Worm (Caenorhabditis elegans) whole organism, late embryonic: Measurements from ENCODE around the gene clec-121.

ENCODE experiments used
- ama-1 ChIP-seq: fragments of 150-350 bp; optimal IDR thresholded peaks from 2 replicates; lab custom pipeline; 2014
- ceh-45 ChIP-seq: fragments of 200-800 bp; sonication (Bioruptor generic); IDR thresholded peaks from 2 replicates; pipeline ENCODE4 v1.3.6; 2022; ENCODE audit warnings: missing genetic modification reagents, missing genetic modification characterization, missing compliant biosample characterization
- ceh-6 ChIP-seq: fragments of 200-800 bp; sonication (Bioruptor generic); optimal IDR thresholded peaks from 2 replicates; lab custom pipeline; 2018; ENCODE audit warnings: mild to moderate bottlenecking, missing genetic modification characterization, missing compliant biosample characterization
- ets-4 ChIP-seq: sonication (generic microtip); optimal IDR thresholded peaks from 2 replicates; lab custom pipeline; 2016; ENCODE audit warnings: missing genetic modification characterization, missing compliant biosample characterization
- pha-4 ChIP-seq: fragments of 150-350 bp; optimal IDR thresholded peaks from 2 replicates; lab custom pipeline; 2018; ENCODE audit warnings: missing biosample characterization, missing genetic modification reagents, missing genetic modification characterization
- pros-1 ChIP-seq: fragments of 150-350 bp; optimal IDR thresholded peaks from 2 replicates; lab custom pipeline; 2014; ENCODE audit warnings: missing biosample characterization, missing genetic modification reagents, missing genetic modification characterization
- ref-2 ChIP-seq: sonication (generic microtip); optimal IDR thresholded peaks from 2 replicates; lab custom pipeline; 2016; ENCODE audit warnings: missing genetic modification characterization, missing compliant biosample characterization
- sox-4 ChIP-seq: sonication (generic microtip); optimal IDR thresholded peaks from 2 replicates; lab custom pipeline; 2017; ENCODE audit warnings: mild to moderate bottlenecking, missing genetic modification characterization, inconsistent platforms, missing compliant biosample characterization
- unc-55 ChIP-seq: sonication (generic microtip); optimal IDR thresholded peaks from 2 replicates; lab custom pipeline; 2017; ENCODE audit warnings: missing biosample characterization, missing genetic modification reagents, missing genetic modification characterization

- no peak for TF ChIP-seq ets-4 (tag; lab: Kevin White, UChicago)
- TF ChIP-seq pha-4 (tag; lab: Kevin White, UChicago) = no peak
- TF ChIP-seq pros-1 (tag; lab: Kevin White, UChicago) = no peak
- TF ChIP-seq ceh-6 (GFP tag; lab: Kevin White, UChicago) = no peak
- no peak for TF ChIP-seq ceh-45 (GFP tag; lab: Robert Waterston, UW)
- TF ChIP-seq ref-2 (tag; lab: Kevin White, UChicago) = no peak
- TF ChIP-seq ama-1 (lab: Kevin White, UChicago) = no peak
- TF ChIP-seq sox-4 = no peak
- TF ChIP-seq unc-55 (GFP tag; lab: Kevin White, UChicago) = no peak
These were observed 43.7 kb downstream of the clec-121 start, which contains the start of gene T10D4.15 for ce11 chrII:3145842-3146241.
